Fruit fly (Drosophila melanogaster): ENCODE data around the gene Mob2.

dm6 chr3L:11579919-11580318, 17.9 kb upstream of the Mob2 start, which contains the start of gene CG43390:
- TF ChIP-seq Bdp1 (GFP tag; optimal IDR thresholded peaks at IDR 0.05) (no peak), scrt (GFP tag; optimal IDR thresholded peaks at IDR 0.05) (peak; percentile 39), CG3995 (GFP tag; optimal IDR thresholded peaks at IDR 0.05) (no peak), CG6689 (GFP tag; IDR thresholded peaks at IDR 0.05) (no peak), pan (optimal IDR thresholded peaks at IDR 0.05) (no peak), pan (GFP tag; optimal IDR thresholded peaks at IDR 0.05 in 1 of 2, IDR thresholded peaks at IDR 0.05 in 1 of 2) (no peak), CG4360 (GFP tag; IDR thresholded peaks at IDR 0.05) (no peak), lov (optimal IDR thresholded peaks at IDR 0.05) (no peak), lov (GFP tag; IDR thresholded peaks at IDR 0.05) (no peak), pros (GFP tag; optimal IDR thresholded peaks at IDR 0.05) (no peak), psq (GFP tag; optimal IDR thresholded peaks at IDR 0.05) (no peak), pfk (GFP tag; optimal IDR thresholded peaks at IDR 0.05) (no peak), odd (GFP tag; optimal IDR thresholded peaks at IDR 0.05) (peak; percentile 52), Dip3 (GFP tag; optimal IDR thresholded peaks at IDR 0.05) (no peak), tio (GFP tag; optimal IDR thresholded peaks at IDR 0.05) (no peak), CG8924 (tag; optimal IDR thresholded peaks at IDR 0.05) (no peak)

All from whole organism, embryonic.